Fruit fly (Drosophila melanogaster) whole organism, embryonic: Measurements from ENCODE around the gene Adar.

ENCODE experiments used
- Asciz ChIP-seq: fragments of 200-800 bp; sonication (Bioruptor generic); optimal IDR thresholded peaks from 2 replicates; lab custom pipeline; 2017; ENCODE audit warnings: missing biosample characterization, mild to moderate bottlenecking, missing genetic modification characterization, missing genetic modification reagents
- CG1024 ChIP-seq: fragments of 200-800 bp; sonication (Bioruptor generic); IDR thresholded peaks from 2 replicates; pipeline ENCODE4 v1.3.6; 2022; ENCODE audit warnings: missing biosample characterization, missing genetic modification characterization
- CG11247 ChIP-seq: fragments of 200-800 bp; sonication (Bioruptor generic); IDR thresholded peaks from 2 replicates; pipeline ENCODE4 v1.3.6; 2022; ENCODE audit warnings: missing biosample characterization, missing genetic modification characterization
- CG11696 ChIP-seq: fragments of 200-800 bp; sonication (Bioruptor generic); IDR thresholded peaks from 2 replicates; pipeline ENCODE4 v1.3.6; 2022; ENCODE audit warnings: missing biosample characterization, missing genetic modification characterization
- CG12219 ChIP-seq: fragments of 200-800 bp; sonication (Bioruptor generic); optimal IDR thresholded peaks from 3 replicates; lab custom pipeline; 2018; ENCODE audit warnings: missing biosample characterization, mild to moderate bottlenecking, missing genetic modification characterization
- CG12236 ChIP-seq: fragments of 200-800 bp; sonication (Bioruptor generic); optimal IDR thresholded peaks from 2 replicates; lab custom pipeline; 2016; ENCODE audit warnings: missing biosample characterization, missing genetic modification characterization
- CG12299 ChIP-seq: fragments of 200-800 bp; sonication (Bioruptor generic); optimal IDR thresholded peaks from 2 replicates; lab custom pipeline; 2018; ENCODE audit warnings: missing biosample characterization, mild to moderate bottlenecking, missing genetic modification characterization
- CG14014 ChIP-seq: fragments of 200-800 bp; sonication (Bioruptor generic); IDR thresholded peaks from 2 replicates; pipeline ENCODE4 v1.3.6; 2022; ENCODE audit warnings: missing biosample characterization, missing genetic modification characterization
- CG15269 ChIP-seq: fragments of 200-800 bp; sonication (Bioruptor generic); optimal IDR thresholded peaks from 2 replicates; lab custom pipeline; 2018; ENCODE audit warnings: missing biosample characterization, mild to moderate bottlenecking, missing genetic modification characterization, moderate library complexity
- CG17361 ChIP-seq: fragments of 200-800 bp; sonication (Bioruptor generic); IDR thresholded peaks from 3 replicates; pipeline ENCODE4 v1.3.6; 2022; ENCODE audit warnings: missing biosample characterization, missing genetic modification characterization
- CG2129 ChIP-seq: fragments of 200-800 bp; sonication (Bioruptor generic); IDR thresholded peaks from 2 replicates; pipeline ENCODE4 v1.3.6; 2022; ENCODE audit warnings: missing biosample characterization, missing genetic modification characterization; ENCODE audit not compliant: partially characterized antibody
- CG33557 ChIP-seq: fragments of 200-800 bp; sonication (Bioruptor generic); optimal IDR thresholded peaks from 2 replicates; lab custom pipeline; 2019; ENCODE audit warnings: missing biosample characterization, mild to moderate bottlenecking, missing genetic modification characterization, moderate library complexity
- CG3407 ChIP-seq: fragments of 200-800 bp; sonication (Bioruptor generic); optimal IDR thresholded peaks from 2 replicates; lab custom pipeline; 2018; ENCODE audit warnings: missing biosample characterization, mild to moderate bottlenecking, missing genetic modification characterization
- CG3995 ChIP-seq: fragments of 200-800 bp; sonication (Bioruptor generic); optimal IDR thresholded peaks from 3 replicates; lab custom pipeline; 2016; ENCODE audit warnings: missing biosample characterization, missing genetic modification characterization
- CG4707 ChIP-seq: fragments of 200-800 bp; sonication (Bioruptor generic); optimal IDR thresholded peaks from 2 replicates; lab custom pipeline; 2018; ENCODE audit warnings: missing biosample characterization, mild to moderate bottlenecking, missing genetic modification characterization, moderate library complexity
- CG6175 ChIP-seq: fragments of 200-800 bp; sonication (Bioruptor generic); IDR thresholded peaks from 3 replicates; pipeline ENCODE4 v1.3.6; 2022; ENCODE audit warnings: missing biosample characterization, missing genetic modification characterization
- CG6683 ChIP-seq: fragments of 200-800 bp; sonication (Bioruptor generic); optimal IDR thresholded peaks from 2 replicates; lab custom pipeline; 2017; ENCODE audit warnings: missing biosample characterization, mild to moderate bottlenecking, missing genetic modification characterization, missing genetic modification reagents
- CG6813 ChIP-seq: fragments of 200-800 bp; sonication (Bioruptor generic); optimal IDR thresholded peaks from 2 replicates; lab custom pipeline; 2017; ENCODE audit warnings: missing biosample characterization, missing genetic modification characterization, mild to moderate bottlenecking, moderate library complexity, missing genetic modification reagents
- CG9437 ChIP-seq: fragments of 200-800 bp; sonication (Bioruptor generic); optimal IDR thresholded peaks from 2 replicates; lab custom pipeline; 2018; ENCODE audit warnings: missing biosample characterization, mild to moderate bottlenecking, missing genetic modification characterization
- Dfd ChIP-seq, 2 experiments: fragments of >200 bp; optimal IDR thresholded peaks; 2 replicates each; lab custom pipeline; 2017; ENCODE audit warnings: missing biosample characterization in 2 of 2, missing genetic modification characterization in 2 of 2
- Dll ChIP-seq: fragments of 200-800 bp; sonication (Bioruptor generic); IDR thresholded peaks from 4 replicates; pipeline ENCODE4 v1.3.6; 2022; ENCODE audit warnings: missing biosample characterization, missing genetic modification characterization; ENCODE audit not compliant: partially characterized antibody
- Drgx ChIP-seq: fragments of 200-800 bp; sonication (Bioruptor generic); IDR thresholded peaks from 2 replicates; pipeline ENCODE4 v1.3.6; 2022; ENCODE audit warnings: missing biosample characterization, missing genetic modification characterization
- GATAe ChIP-seq: fragments of 200-800 bp; sonication (Bioruptor generic); conservative IDR thresholded peaks from 2 replicates; pipeline ENCODE4 v1.3.6; 2022; ENCODE audit warnings: missing biosample characterization, missing genetic modification characterization
- HLH3B ChIP-seq: fragments of 200-800 bp; sonication (Bioruptor generic); IDR thresholded peaks from 2 replicates; pipeline ENCODE4 v1.3.6; 2022; ENCODE audit warnings: missing biosample characterization, missing genetic modification characterization
- Med ChIP-seq: fragments of 200-800 bp; sonication (Bioruptor generic); peaks from one replicate; lab custom pipeline; 2016; ENCODE audit warnings: missing biosample characterization, missing genetic modification characterization, mild to moderate bottlenecking, inconsistent platforms, moderate library complexity
- NfI ChIP-seq: fragments of 200-800 bp; sonication (Bioruptor generic); optimal IDR thresholded peaks from 3 replicates; lab custom pipeline; 2018; ENCODE audit warnings: missing biosample characterization, mild to moderate bottlenecking, missing genetic modification characterization, moderate library complexity
- Ravus ChIP-seq: fragments of 200-800 bp; sonication (Bioruptor generic); IDR thresholded peaks from 2 replicates; pipeline ENCODE4 v1.3.6; 2022; ENCODE audit warnings: missing biosample characterization, missing genetic modification characterization
- Side ChIP-seq: fragments of 200-800 bp; sonication (Bioruptor generic); optimal IDR thresholded peaks from 2 replicates; lab custom pipeline; 2016; ENCODE audit warnings: missing biosample characterization, missing genetic modification characterization
- Spps ChIP-seq: fragments of 200-800 bp; sonication (Bioruptor generic); optimal IDR thresholded peaks from 2 replicates; lab custom pipeline; 2018; ENCODE audit warnings: missing biosample characterization, mild to moderate bottlenecking, missing genetic modification characterization
- Sry-β ChIP-seq: fragments of 200-800 bp; sonication (Bioruptor generic); optimal IDR thresholded peaks from 2 replicates; lab custom pipeline; 2018; ENCODE audit warnings: missing biosample characterization, mild to moderate bottlenecking, missing genetic modification characterization, moderate library complexity
- Xbp1 ChIP-seq: fragments of 200-800 bp; sonication (Bioruptor generic); optimal IDR thresholded peaks from 3 replicates; lab custom pipeline; 2016; ENCODE audit warnings: missing biosample characterization, mild to moderate bottlenecking, missing genetic modification characterization
- bigmax ChIP-seq: fragments of 200-800 bp; sonication (Bioruptor generic); optimal IDR thresholded peaks from 2 replicates; lab custom pipeline; 2018; ENCODE audit warnings: missing biosample characterization, mild to moderate bottlenecking, missing genetic modification characterization
- bowl ChIP-seq: fragments of 200-800 bp; sonication (Bioruptor generic); IDR thresholded peaks from 2 replicates; pipeline ENCODE4 v1.3.6; 2022; ENCODE audit warnings: missing biosample characterization, missing genetic modification characterization
- dmrt11E ChIP-seq: fragments of 200-800 bp; sonication (Bioruptor generic); optimal IDR thresholded peaks from 3 replicates; lab custom pipeline; 2018; ENCODE audit warnings: missing biosample characterization, mild to moderate bottlenecking, missing genetic modification characterization, moderate library complexity
- ewg ChIP-seq: fragments of 200-800 bp; sonication (Bioruptor generic); optimal IDR thresholded peaks from 3 replicates; lab custom pipeline; 2017; ENCODE audit warnings: mild to moderate bottlenecking, missing biosample characterization, missing genetic modification reagents, missing genetic modification characterization
- eyg ChIP-seq: fragments of 200-800 bp; sonication (Bioruptor generic); optimal IDR thresholded peaks from 3 replicates; lab custom pipeline; 2016; ENCODE audit warnings: missing biosample characterization, missing genetic modification characterization
- ham ChIP-seq: fragments of 200-800 bp; sonication (Bioruptor generic); IDR thresholded peaks from 2 replicates; pipeline ENCODE4 v1.3.6; 2022; ENCODE audit warnings: missing biosample characterization, missing genetic modification characterization
- hb ChIP-seq: fragments of 200-800 bp; sonication (Bioruptor generic); IDR thresholded peaks from 3 replicates; pipeline ENCODE4 v1.3.6; 2022; ENCODE audit warnings: missing biosample characterization, missing genetic modification characterization; ENCODE audit not compliant: partially characterized antibody
- lab ChIP-seq: fragments of 200-800 bp; sonication (Bioruptor generic); optimal IDR thresholded peaks from 3 replicates; lab custom pipeline; 2017; ENCODE audit warnings: missing biosample characterization, missing genetic modification characterization, mild to moderate bottlenecking, moderate library complexity, missing genetic modification reagents
- otp ChIP-seq: fragments of 200-800 bp; sonication (Bioruptor generic); IDR thresholded peaks from 3 replicates; pipeline ENCODE4, ENCODE4 v1.3.6; 2022; ENCODE audit warnings: missing biosample characterization, missing genetic modification characterization
- pfk ChIP-seq: fragments of 200-800 bp; sonication (Bioruptor generic); optimal IDR thresholded peaks from 2 replicates; lab custom pipeline; 2018; ENCODE audit warnings: missing biosample characterization, mild to moderate bottlenecking, missing genetic modification characterization, moderate library complexity
- pita ChIP-seq: fragments of 200-800 bp; sonication (Bioruptor generic); optimal IDR thresholded peaks from 2 replicates; lab custom pipeline; 2017; ENCODE audit warnings: missing biosample characterization, mild to moderate bottlenecking, missing genetic modification characterization
- pnt ChIP-seq: fragments of 200-800 bp; sonication (Bioruptor generic); optimal IDR thresholded peaks from 3 replicates; lab custom pipeline; 2016; ENCODE audit warnings: missing biosample characterization, missing genetic modification characterization
- prd ChIP-seq, 3 experiments: fragments of >200 bp in 2 of 3; fragments of 200-800 bp in 1 of 3; sonication (Bioruptor generic) in 1 of 3; optimal IDR thresholded peaks in 2 of 3; IDR thresholded peaks in 1 of 3; 2 replicates in 2 of 3; 3 replicates in 1 of 3; pipeline versions ENCODE4 v1.3.6 to Lab custom; 2017 to 2022; ENCODE audit warnings: missing biosample characterization in 1 of 3, missing genetic modification characterization in 1 of 3
- slou ChIP-seq: fragments of 200-800 bp; sonication (Bioruptor generic); optimal IDR thresholded peaks from 3 replicates; lab custom pipeline; 2016; ENCODE audit warnings: missing biosample characterization, missing genetic modification characterization
- sqz ChIP-seq: fragments of 200-800 bp; sonication (Bioruptor generic); optimal IDR thresholded peaks from 3 replicates; lab custom pipeline; 2018; ENCODE audit warnings: missing biosample characterization, mild to moderate bottlenecking, missing genetic modification characterization
- ssp ChIP-seq: fragments of 200-800 bp; sonication (Bioruptor generic); IDR thresholded peaks from 2 replicates; pipeline ENCODE4 v1.3.6; 2022; ENCODE audit warnings: missing biosample characterization, missing genetic modification characterization
- z ChIP-seq: fragments of 200-800 bp; sonication (Bioruptor generic); IDR thresholded peaks from 3 replicates; pipeline ENCODE4 v1.3.6; 2022; ENCODE audit warnings: missing biosample characterization, missing genetic modification characterization

Gene Adar

DNA sequence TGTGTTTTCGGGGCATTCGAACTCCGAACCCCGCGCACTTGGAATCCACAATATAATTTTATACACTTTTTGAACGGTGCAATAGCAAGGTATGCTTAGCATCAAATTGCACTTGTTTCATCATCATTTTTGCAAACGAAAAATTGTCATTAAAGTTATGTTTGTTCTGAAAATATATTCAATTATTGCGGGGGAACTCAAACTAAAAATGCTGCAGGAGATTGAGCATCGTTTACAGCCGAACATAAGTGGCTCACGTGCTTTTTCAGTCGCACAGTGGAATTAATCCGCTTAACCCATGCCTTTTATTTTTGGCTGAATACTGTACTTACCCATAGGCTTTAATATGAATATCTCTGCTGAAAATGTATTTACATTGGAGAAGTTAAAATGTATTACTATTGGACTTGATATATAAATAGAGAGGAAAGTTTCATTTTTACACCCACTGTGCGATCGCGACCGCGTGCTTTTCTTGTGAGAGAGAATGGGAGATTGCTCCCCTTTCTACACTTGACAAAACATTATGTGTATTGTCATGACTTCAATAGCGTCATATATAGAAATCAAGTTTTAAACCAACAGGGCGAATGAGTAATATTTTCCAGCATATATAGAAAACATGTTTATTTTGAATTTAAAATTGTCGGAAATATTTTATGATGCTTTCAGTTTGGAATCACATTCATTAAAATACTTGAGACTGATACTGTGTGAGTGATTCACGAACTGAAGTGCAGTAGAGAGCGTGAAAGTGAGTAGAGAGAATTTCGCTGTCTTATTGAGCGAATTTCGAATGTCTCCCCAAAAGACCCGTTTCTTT lies 57.1 kb downstream of the Adar start (continued):
- TF ChIP-seq CG6813 (GFP tag; lab: Kevin White, UChicago) (peak; percentile 95), CG11247 (GFP tag; lab: Robert Waterston, UW) (peak; percentile 97), CG3407 (peak; percentile 88), lab (GFP tag; lab: Kevin White, UChicago) (peak; percentile 98), bigmax (peak; percentile 61), ssp (peak; percentile 88), Asciz (GFP tag; lab: Kevin White, UChicago) (peak; percentile 90), pita (GFP tag; lab: Kevin White, UChicago) (no peak), pfk (GFP tag; lab: Kevin White, UChicago) (peak; percentile 37), prd (optimal IDR thresholded peaks at IDR 0.05; lab: Kevin White, UChicago) (no peak), prd (GFP tag; IDR thresholded peaks at IDR 0.05; lab: Robert Waterston, UW) (peak; percentile 97), HLH3B (GFP tag; lab: Robert Waterston, UW) (peak; percentile 98), CG12236 (GFP tag; lab: Kevin White, UChicago) (peak; percentile 82), CG6175 (peak; percentile 94), CG3995 (GFP tag; lab: Kevin White, UChicago) (peak; percentile 70), Dll (GFP tag; lab: Robert Waterston, UW) (0 out of 4 replicates have a peak, but pooled peaks have one; percentile 18), slou (GFP tag; lab: Kevin White, UChicago) (peak; percentile 88), Xbp1 (GFP tag; lab: Kevin White, UChicago) (peak; percentile 93), hb (GFP tag; lab: Robert Waterston, UW) (0 out of 3 replicates have a peak, but pooled peaks have one; percentile 30), ham (GFP tag; lab: Robert Waterston, UW) (peak; percentile 82; the same call in 1 of the 2 replicates), CG1024 (GFP tag; lab: Robert Waterston, UW) (peak; percentile 93), CG6683 (peak; percentile 87), Sry-β (peak; percentile 71), Spps (tag; lab: Kevin White, UChicago) (peak; percentile 68), CG11696 (GFP tag; lab: Robert Waterston, UW) (peak; percentile 93), Side (peak; percentile 90), dmrt11E (tag; lab: Kevin White, UChicago) (peak; percentile 78), pnt (peak; percentile 92), Drgx (GFP tag; lab: Robert Waterston, UW) (peak; percentile 99), CG15269 (tag; lab: Kevin White, UChicago) (peak; percentile 97), otp (GFP tag; lab: Robert Waterston, UW) (peak; percentile 98), sqz (GFP tag; lab: Kevin White, UChicago) (peak; percentile 90), CG4707 (GFP tag; lab: Kevin White, UChicago) (peak; percentile 99), CG9437 (GFP tag; lab: Kevin White, UChicago) (peak; percentile 93), bowl (GFP tag; lab: Robert Waterston, UW) (peak; percentile 95), CG17361 (GFP tag; lab: Robert Waterston, UW) (peak; percentile 98), eyg (GFP tag; lab: Kevin White, UChicago) (peak; percentile 93), CG2129 (no peak), z (GFP tag; lab: Robert Waterston, UW) (peak; percentile 72), GATAe (GFP tag; lab: Robert Waterston, UW) (peak; percentile 81), Ravus (GFP tag; lab: Robert Waterston, UW) (peak; percentile 84), Med (GFP tag; lab: Kevin White, UChicago) (peak; percentile 99), NfI (GFP tag; lab: Kevin White, UChicago) (peak; percentile 95), CG33557 (peak; percentile 76), CG12299 (tag; lab: Kevin White, UChicago) (peak; percentile 90), ewg (GFP tag; lab: Kevin White, UChicago) (peak; percentile 92), Dfd (GFP tag; optimal IDR thresholded peaks at IDR 0.05; lab: Kevin White, UChicago) (no peak), CG14014 (GFP tag; lab: Robert Waterston, UW) (peak; percentile 98), CG12219 (peak; percentile 96)
